Fruit fly (Drosophila melanogaster) whole organism, prepupa: ENCODE data around the gene Sfxn2.

Experiments used
- CG10669 ChIP-seq: fragments of 200-800 bp; sonication (Bioruptor generic); optimal IDR thresholded peaks from 3 replicates; lab custom pipeline; 2018; ENCODE audit warnings: missing biosample characterization, mild to moderate bottlenecking, missing genetic modification characterization, moderate library complexity
- CG11762 ChIP-seq: fragments of 200-800 bp; sonication (Bioruptor generic); optimal IDR thresholded peaks from 3 replicates; lab custom pipeline; 2016; ENCODE audit warnings: missing biosample characterization, missing genetic modification characterization; ENCODE audit not compliant: insufficient read depth
- CG3032 ChIP-seq: fragments of 200-800 bp; optimal IDR thresholded peaks from 2 replicates; lab custom pipeline; 2019; ENCODE audit warnings: missing biosample characterization, mild to moderate bottlenecking, missing genetic modification characterization, moderate library complexity
- CG31627 ChIP-seq: fragments of 200-800 bp; sonication (Bioruptor generic); optimal IDR thresholded peaks from 3 replicates; lab custom pipeline; 2016; ENCODE audit warnings: missing biosample characterization, missing genetic modification characterization
- CG32006 ChIP-seq: fragments of 200-800 bp; sonication (Bioruptor generic); optimal IDR thresholded peaks from 3 replicates; lab custom pipeline; 2017; ENCODE audit warnings: missing biosample characterization, mild to moderate bottlenecking, missing genetic modification characterization
- CG3919 ChIP-seq: fragments of 200-800 bp; sonication (Bioruptor generic); optimal IDR thresholded peaks from 3 replicates; lab custom pipeline; 2016; ENCODE audit warnings: missing biosample characterization, missing genetic modification characterization
- CG6276 ChIP-seq: fragments of 200-800 bp; sonication (Bioruptor generic); optimal IDR thresholded peaks from 2 replicates; lab custom pipeline; 2017; ENCODE audit warnings: missing biosample characterization, mild to moderate bottlenecking, missing genetic modification characterization
- CG8119 ChIP-seq: fragments of 200-800 bp; sonication (Bioruptor generic); IDR thresholded peaks from 3 replicates; pipeline ENCODE4 v1.3.6; 2022; ENCODE audit warnings: missing biosample characterization, missing genetic modification characterization
- Eip93F ChIP-seq: fragments of 200-800 bp; sonication (Bioruptor generic); optimal IDR thresholded peaks from 2 replicates; lab custom pipeline; 2016; ENCODE audit warnings: missing biosample characterization, mild to moderate bottlenecking, missing genetic modification characterization
- Gug ChIP-seq: fragments of 200-800 bp; sonication (Bioruptor generic); IDR thresholded peaks from 2 replicates; pipeline ENCODE4 v1.3.6; 2022; ENCODE audit warnings: missing biosample characterization, missing genetic modification characterization
- Sox102F ChIP-seq: fragments of 200-800 bp; sonication (Bioruptor generic); optimal IDR thresholded peaks from 2 replicates; lab custom pipeline; 2016; ENCODE audit warnings: missing biosample characterization, mild to moderate bottlenecking, missing genetic modification characterization
- Sox15 ChIP-seq: fragments of 200-800 bp; sonication (Bioruptor generic); optimal IDR thresholded peaks from 3 replicates; lab custom pipeline; 2016; ENCODE audit warnings: missing biosample characterization, missing genetic modification characterization
- acj6 ChIP-seq: fragments of 200-800 bp; sonication (Bioruptor generic); optimal IDR thresholded peaks from 3 replicates; lab custom pipeline; 2016; ENCODE audit warnings: missing biosample characterization, missing genetic modification characterization
- dac ChIP-seq: fragments of 200-800 bp; sonication (Bioruptor generic); optimal IDR thresholded peaks from 2 replicates; lab custom pipeline; 2017; ENCODE audit warnings: missing biosample characterization, mild to moderate bottlenecking, missing genetic modification characterization

dm6 chr3L:19016805-19017161 lies 46.2 kb upstream of the Sfxn2 start:
- TF ChIP-seq Eip93F (GFP tag; lab: Kevin White, UChicago) = no peak
- TF ChIP-seq CG3032 (tag; lab: Kevin White, UChicago) = no peak
- no peak for TF ChIP-seq CG32006 (GFP tag; lab: Kevin White, UChicago)
- no peak for TF ChIP-seq acj6 (GFP tag; lab: Kevin White, UChicago)
- TF ChIP-seq CG10669 (GFP tag; lab: Kevin White, UChicago) = no peak
- TF ChIP-seq CG8119 = no peak
- no peak for TF ChIP-seq dac (GFP tag; lab: Kevin White, UChicago)
- TF ChIP-seq CG11762 (GFP tag; lab: Kevin White, UChicago) = no peak
- no peak for TF ChIP-seq Sox102F
- no peak for TF ChIP-seq CG6276 (GFP tag; lab: Kevin White, UChicago)
- TF ChIP-seq CG3919 = no peak
- no peak for TF ChIP-seq Sox15 (GFP tag; lab: Kevin White, UChicago)
- TF ChIP-seq CG31627 (GFP tag; lab: Kevin White, UChicago) = no peak
- TF ChIP-seq Gug = no peak
